Worm (Caenorhabditis elegans) whole organism, late embryonic: ENCODE measurements around the gene srz-23.

Source experiments
- C38D4.7 ChIP-seq: fragments of 200-800 bp; sonication (Bioruptor generic); optimal IDR thresholded peaks from 2 replicates; lab custom pipeline; 2018; ENCODE audit warnings: mild to moderate bottlenecking, missing genetic modification characterization, moderate library complexity, missing compliant biosample characterization
- F13H6.1 ChIP-seq: sonication (generic microtip); optimal IDR thresholded peaks from 2 replicates; lab custom pipeline; 2016; ENCODE audit warnings: missing genetic modification characterization, missing compliant biosample characterization
- T23F11.4 ChIP-seq: fragments of 200-800 bp; sonication (Bioruptor generic); optimal IDR thresholded peaks from 2 replicates; lab custom pipeline; 2018; ENCODE audit warnings: mild to moderate bottlenecking, missing genetic modification characterization, missing compliant biosample characterization
- ahr-1 ChIP-seq: sonication (generic microtip); optimal IDR thresholded peaks from 2 replicates; lab custom pipeline; 2016; ENCODE audit warnings: missing genetic modification characterization, missing compliant biosample characterization
- ama-1 ChIP-seq: fragments of 150-350 bp; optimal IDR thresholded peaks from 2 replicates; lab custom pipeline; 2014
- ceh-14 ChIP-seq: sonication (generic microtip); optimal IDR thresholded peaks from 2 replicates; lab custom pipeline; 2016; ENCODE audit warnings: missing genotype, missing genetic modification characterization, missing compliant biosample characterization
- ceh-18 ChIP-seq: sonication (generic microtip); optimal IDR thresholded peaks from 2 replicates; lab custom pipeline; 2016; ENCODE audit warnings: missing genetic modification characterization, missing compliant biosample characterization
- ceh-2 ChIP-seq: sonication (generic microtip); optimal IDR thresholded peaks from 2 replicates; lab custom pipeline; 2016; ENCODE audit warnings: missing genotype, missing genetic modification characterization, missing compliant biosample characterization
- ceh-22 ChIP-seq: sonication (generic microtip); optimal IDR thresholded peaks from 2 replicates; lab custom pipeline; 2017; ENCODE audit warnings: missing biosample characterization, missing genetic modification characterization
- ceh-30 ChIP-seq: fragments of 150-350 bp; optimal IDR thresholded peaks from 2 replicates; lab custom pipeline; 2014; ENCODE audit warnings: missing biosample characterization, missing genetic modification characterization
- ceh-6 ChIP-seq: fragments of 200-800 bp; sonication (Bioruptor generic); optimal IDR thresholded peaks from 2 replicates; lab custom pipeline; 2018; ENCODE audit warnings: mild to moderate bottlenecking, missing genetic modification characterization, missing compliant biosample characterization
- dve-1 ChIP-seq: sonication (generic microtip); optimal IDR thresholded peaks from 2 replicates; lab custom pipeline; 2017; ENCODE audit warnings: antibody characterized with exemption, mild to moderate bottlenecking, missing genetic modification characterization, missing compliant biosample characterization
- elt-2 ChIP-seq: sonication (generic microtip); optimal IDR thresholded peaks from 2 replicates; lab custom pipeline; 2016; ENCODE audit warnings: missing genetic modification reagents, missing genetic modification characterization, missing compliant biosample characterization
- fkh-10 ChIP-seq: fragments of 150-350 bp; optimal IDR thresholded peaks from 2 replicates; lab custom pipeline; 2014; ENCODE audit warnings: missing biosample characterization, missing genetic modification reagents, missing genetic modification characterization
- fkh-6 ChIP-seq: sonication (generic microtip); optimal IDR thresholded peaks from 2 replicates; lab custom pipeline; 2016; ENCODE audit warnings: missing genetic modification characterization, missing compliant biosample characterization
- gmeb-2 ChIP-seq: sonication (generic microtip); optimal IDR thresholded peaks from 2 replicates; lab custom pipeline; 2016; ENCODE audit warnings: missing genetic modification characterization, inconsistent platforms, missing compliant biosample characterization
- hlh-13 ChIP-seq: fragments of 200-800 bp; sonication (Bioruptor generic); optimal IDR thresholded peaks from 2 replicates; lab custom pipeline; 2018; ENCODE audit warnings: mild to moderate bottlenecking, missing genetic modification characterization, missing compliant biosample characterization
- hlh-8 ChIP-seq: sonication (generic microtip); optimal IDR thresholded peaks from 2 replicates; lab custom pipeline; 2016; ENCODE audit warnings: missing genotype, missing genetic modification characterization, missing compliant biosample characterization
- lim-6 ChIP-seq: sonication (generic microtip); optimal IDR thresholded peaks from 2 replicates; lab custom pipeline; 2016; ENCODE audit warnings: missing genetic modification characterization, missing compliant biosample characterization
- mec-3 ChIP-seq: sonication (generic microtip); optimal IDR thresholded peaks from 2 replicates; lab custom pipeline; 2016; ENCODE audit warnings: borderline replicate concordance, missing genetic modification characterization, missing compliant biosample characterization
- nfya-1 ChIP-seq: sonication (generic microtip); optimal IDR thresholded peaks from 2 replicates; lab custom pipeline; 2017; ENCODE audit warnings: missing genetic modification characterization, mild to moderate bottlenecking, missing compliant biosample characterization, antibody characterized with exemption, moderate library complexity
- nhr-11 ChIP-seq: fragments of 150-350 bp; optimal IDR thresholded peaks from 2 replicates; lab custom pipeline; 2014; ENCODE audit warnings: missing biosample characterization, missing genetic modification characterization
- npax-4 ChIP-seq: sonication (generic microtip); optimal IDR thresholded peaks from 2 replicates; lab custom pipeline; 2016; ENCODE audit warnings: missing genetic modification characterization, missing compliant biosample characterization
- pat-9 ChIP-seq: fragments of 200-800 bp; sonication (Bioruptor generic); optimal IDR thresholded peaks from 2 replicates; lab custom pipeline; 2018; ENCODE audit warnings: mild to moderate bottlenecking, missing genetic modification characterization, moderate library complexity, missing compliant biosample characterization
- pax-1 ChIP-seq: fragments of 150-350 bp; optimal IDR thresholded peaks from 2 replicates; lab custom pipeline; 2014; ENCODE audit warnings: missing biosample characterization, missing genetic modification characterization
- pha-2 ChIP-seq: sonication (generic microtip); optimal IDR thresholded peaks from 2 replicates; lab custom pipeline; 2017; ENCODE audit warnings: mild to moderate bottlenecking, missing genetic modification characterization, missing compliant biosample characterization
- pros-1 ChIP-seq: fragments of 150-350 bp; optimal IDR thresholded peaks from 2 replicates; lab custom pipeline; 2014; ENCODE audit warnings: missing biosample characterization, missing genetic modification reagents, missing genetic modification characterization
- sdc-2 ChIP-seq: sonication (generic microtip); optimal IDR thresholded peaks from 2 replicates; lab custom pipeline; 2016; ENCODE audit warnings: missing genotype, missing genetic modification characterization, missing compliant biosample characterization
- sox-4 ChIP-seq: sonication (generic microtip); optimal IDR thresholded peaks from 2 replicates; lab custom pipeline; 2017; ENCODE audit warnings: mild to moderate bottlenecking, missing genetic modification characterization, inconsistent platforms, missing compliant biosample characterization
- unc-3 ChIP-seq, 2 experiments: fragments of 200-800 bp in 1 of 2; sonication (Bioruptor generic) in 1 of 2; sonication (generic microtip) in 1 of 2; conservative IDR thresholded peaks in 1 of 2; optimal IDR thresholded peaks in 1 of 2; 2 replicates each; pipeline versions ENCODE4 v1.3.6 to Lab custom; 2016 to 2022; ENCODE audit warnings: missing compliant biosample characterization in 2 of 2, missing genetic modification characterization in 2 of 2, missing genetic modification reagents in 1 of 2
- unc-42 ChIP-seq: sonication (generic microtip); optimal IDR thresholded peaks from 2 replicates; lab custom pipeline; 2016; ENCODE audit warnings: missing genotype, missing genetic modification characterization, missing compliant biosample characterization
- unc-55 ChIP-seq: sonication (generic microtip); optimal IDR thresholded peaks from 2 replicates; lab custom pipeline; 2017; ENCODE audit warnings: missing biosample characterization, missing genetic modification reagents, missing genetic modification characterization
- unc-86 ChIP-seq: sonication (generic microtip); optimal IDR thresholded peaks from 2 replicates; lab custom pipeline; 2016; ENCODE audit warnings: missing genetic modification characterization, missing compliant biosample characterization
- zip-5 ChIP-seq: sonication (generic microtip); optimal IDR thresholded peaks from 2 replicates; lab custom pipeline; 2016; ENCODE audit warnings: missing genetic modification characterization, missing compliant biosample characterization
- ztf-16 ChIP-seq: sonication (generic microtip); optimal IDR thresholded peaks from 2 replicates; lab custom pipeline; 2017; ENCODE audit warnings: missing genetic modification characterization, missing compliant biosample characterization

srz-23 gene

ce11 chrIV:3491477-3491876, 38.1 kb downstream of the srz-23 start, which contains the start of gene srz-78:
srz-78 (plus strand) TSS chrIV:3491777.
- no peak for TF ChIP-seq sox-4 (tag; lab: Kevin White, UChicago)
- no peak for TF ChIP-seq ama-1 (lab: Kevin White, UChicago)
- no peak for TF ChIP-seq nhr-11
- TF ChIP-seq ceh-22 (tag; lab: Kevin White, UChicago): no peak
- TF ChIP-seq ahr-1 (tag; lab: Kevin White, UChicago): no peak
- TF ChIP-seq unc-42 (tag; lab: Kevin White, UChicago): no peak
- TF ChIP-seq ceh-14 (tag; lab: Kevin White, UChicago): no peak
- no peak for TF ChIP-seq fkh-6 (tag; lab: Kevin White, UChicago)
- no peak for TF ChIP-seq F13H6.1 (tag; lab: Kevin White, UChicago)
- no peak for TF ChIP-seq ztf-16 (tag; lab: Kevin White, UChicago)
- TF ChIP-seq ceh-30 (tag; lab: Kevin White, UChicago): no peak
- no peak for TF ChIP-seq nfya-1 (tag; lab: Kevin White, UChicago)
- no peak for TF ChIP-seq hlh-8 (tag; lab: Kevin White, UChicago)
- no peak for TF ChIP-seq T23F11.4 (GFP tag; lab: Kevin White, UChicago)
- TF ChIP-seq ceh-2 (tag; lab: Kevin White, UChicago): no peak
- TF ChIP-seq npax-4 (tag; lab: Kevin White, UChicago): no peak
- no peak for TF ChIP-seq ceh-18 (tag; lab: Kevin White, UChicago)
- no peak for TF ChIP-seq C38D4.7
- no peak for TF ChIP-seq pros-1 (tag; lab: Kevin White, UChicago)
- TF ChIP-seq pha-2 (tag; lab: Kevin White, UChicago): no peak

- TF ChIP-seq fkh-10 (GFP tag; lab: Kevin White, UChicago) (no peak), unc-55 (GFP tag; lab: Kevin White, UChicago) (no peak), dve-1 (no peak), fkh-6 (tag; lab: Kevin White, UChicago) (no peak), ama-1 (lab: Kevin White, UChicago) (no peak), unc-3 (GFP tag; conservative IDR thresholded peaks at IDR 0.05; lab: Robert Waterston, UW) (no peak), unc-3 (tag; optimal IDR thresholded peaks at IDR 0.05; lab: Kevin White, UChicago) (no peak), zip-5 (no peak)
- TF ChIP-seq, all 69 proteins: peak for 0
Measured at ce11 chrIV:3493310-3493709, 39.9 kb downstream of the srz-23 start, which contains the start of gene srz-79. srz-79 (plus strand) TSS chrIV:3493610.

DNA sequence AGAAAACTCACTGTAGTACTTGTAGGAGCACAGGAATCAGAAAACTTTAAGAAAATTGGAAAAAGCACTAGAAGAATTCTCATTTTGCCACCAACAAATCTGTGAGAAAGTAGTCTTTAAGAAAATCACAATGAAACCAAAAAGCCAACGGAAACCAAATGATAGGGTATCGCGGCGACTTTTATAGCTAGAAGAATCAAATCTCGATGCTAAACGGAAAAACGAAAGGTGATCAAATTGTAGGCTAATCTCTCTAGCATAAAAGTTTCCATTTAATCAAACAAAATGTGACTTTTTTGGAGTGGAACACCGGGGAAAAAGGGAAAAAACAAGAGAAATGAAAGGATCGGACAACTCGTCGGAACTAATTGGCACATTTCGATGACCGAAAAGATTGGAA, 43.0 kb downstream of the srz-23 start, which contains the start of gene C09G12.17:
TSS of gene C09G12.17 (minus strand) at position 101 of the 400 bp plus-strand sequence.
- no peak for TF ChIP-seq ceh-6 (GFP tag; lab: Kevin White, UChicago)
- no peak for TF ChIP-seq gmeb-2 (tag; lab: Kevin White, UChicago)

DNA sequence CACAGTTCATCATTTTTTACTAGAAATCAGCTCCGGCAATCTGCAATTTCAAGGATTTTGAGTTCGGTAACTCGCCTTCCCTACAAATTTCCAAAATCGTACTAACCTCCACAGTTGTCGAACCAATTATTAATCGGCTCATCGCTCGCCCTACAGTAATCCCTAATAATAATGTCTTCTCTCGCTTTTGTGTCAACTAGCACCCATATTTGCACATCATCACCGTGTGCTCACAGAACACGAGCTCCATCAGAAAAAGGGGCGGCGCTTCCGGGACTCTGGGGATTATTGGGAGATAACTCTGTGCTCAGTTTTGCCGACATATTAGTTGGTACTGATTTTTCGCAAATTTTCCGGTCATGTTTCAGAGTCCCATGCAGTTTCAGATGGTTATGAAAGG, 44.5 kb downstream of the srz-23 start, which contains the start of gene ceh-53:
TSS of gene ceh-53 (plus strand) at position 301 of the 400 bp plus-strand sequence.
- TF ChIP-seq ceh-30 (tag; lab: Kevin White, UChicago) (no peak), ahr-1 (tag; lab: Kevin White, UChicago) (no peak), pat-9 (tag; lab: Kevin White, UChicago) (no peak), fkh-10 (GFP tag; lab: Kevin White, UChicago) (no peak), unc-3 (GFP tag; conservative IDR thresholded peaks at IDR 0.05; lab: Robert Waterston, UW) (no peak), unc-3 (tag; optimal IDR thresholded peaks at IDR 0.05; lab: Kevin White, UChicago) (no peak), mec-3 (tag; lab: Kevin White, UChicago) (no peak), ceh-2 (tag; lab: Kevin White, UChicago) (no peak), sdc-2 (tag; lab: Kevin White, UChicago) (no peak), pax-1 (no peak), hlh-13 (GFP tag; lab: Kevin White, UChicago) (no peak), elt-2 (no peak), lim-6 (tag; lab: Kevin White, UChicago) (no peak), pros-1 (tag; lab: Kevin White, UChicago) (no peak), nhr-11 (no peak), unc-86 (tag; lab: Kevin White, UChicago) (no peak), nfya-1 (tag; lab: Kevin White, UChicago) (no peak)
